In genomic region chrX:13788973-13789682, dm6 we compare ENCODE assay signal across 1 fruit fly cellular context.
TF ChIP-seq lines count a peak whose summit lies in the region.

No protein-coding gene starts in this region.

TF ChIP-seq in whole organism, embryonic, 481 proteins besides CTCF, POLR2A, EP300 and RAD21 (continued from another document):
- no peak for TF ChIP-seq H15 (GFP tag; IDR thresholded peaks at IDR 0.05; lab: Robert Waterston, UW)
- TF ChIP-seq Optix (GFP tag; IDR thresholded peaks at IDR 0.05; lab: Robert Waterston, UW), result 0 out of 3 replicates have a peak, but pooled peaks have one; percentile 10
- no peak for TF ChIP-seq run (tag; optimal IDR thresholded peaks at IDR 0.05; lab: Kevin White, UChicago)
- peak; percentile 35; the same call in 1 of the 3 replicates for TF ChIP-seq Dbx (GFP tag; IDR thresholded peaks at IDR 0.05; lab: Robert Waterston, UW)
